Fruit fly (Drosophila melanogaster): ENCODE results near the gene CG11658.

CG11658 gene

DNA sequence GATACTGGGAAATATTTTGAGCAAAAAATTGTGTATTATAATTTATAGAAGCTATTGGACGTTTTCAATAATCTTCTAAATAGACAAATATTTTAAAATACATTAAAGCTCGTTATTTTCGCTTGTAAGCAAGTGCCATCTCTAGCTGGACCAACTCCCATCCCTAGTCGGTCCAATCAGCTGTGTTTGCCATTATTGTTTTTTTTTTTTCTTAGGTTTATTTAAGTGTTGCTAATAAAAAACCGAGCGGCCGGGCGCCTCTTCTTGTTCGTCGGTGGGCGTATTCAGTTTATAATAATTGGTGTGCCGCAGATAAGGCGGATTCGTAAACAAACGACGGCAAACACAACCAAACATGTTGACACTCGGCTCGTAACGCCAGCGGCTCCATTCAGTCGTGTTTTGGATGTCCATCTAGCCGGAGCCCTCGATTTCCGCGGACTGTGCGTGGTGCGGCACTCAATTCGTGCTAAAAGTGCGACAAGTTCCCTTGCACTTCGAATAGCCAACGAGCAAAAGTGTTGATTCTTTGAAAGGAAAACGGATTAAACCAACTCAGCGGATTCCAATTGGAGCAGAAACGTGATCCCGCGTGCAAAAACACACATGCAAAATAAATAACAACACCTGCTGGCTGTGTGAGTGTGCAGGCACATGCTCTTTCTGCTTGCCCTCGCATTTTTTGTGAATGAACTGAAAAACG lies 24.4 kb downstream of the CG11658 start, which contains the start of gene Sugb (continued):
- TF ChIP-seq sug (tag; optimal IDR thresholded peaks at IDR 0.05) = peak; percentile 86
- TF ChIP-seq lov (optimal IDR thresholded peaks at IDR 0.05) = no peak
- TF ChIP-seq lov (GFP tag; IDR thresholded peaks at IDR 0.05) = no peak
- TF ChIP-seq MESR4 (GFP tag; optimal IDR thresholded peaks at IDR 0.05) = peak; percentile 10
- TF ChIP-seq corto (GFP tag; optimal IDR thresholded peaks at IDR 0.05) = peak; percentile 57
- 0 out of 2 replicates have a peak, but pooled peaks have one; percentile 12 for TF ChIP-seq ssp (GFP tag; IDR thresholded peaks at IDR 0.05)
- no peak for TF ChIP-seq emc (GFP tag; optimal IDR thresholded peaks at IDR 0.05)
- peak; percentile 59 for TF ChIP-seq NfI (GFP tag; optimal IDR thresholded peaks at IDR 0.05)
- peak; percentile 8 for TF ChIP-seq CG12071 (GFP tag; optimal IDR thresholded peaks at IDR 0.05)
- TF ChIP-seq grn (GFP tag; optimal IDR thresholded peaks at IDR 0.05) = no peak
- peak; percentile 15 for TF ChIP-seq CG4424 (GFP tag; optimal IDR thresholded peaks at IDR 0.05)
- TF ChIP-seq oc (tag; optimal IDR thresholded peaks at IDR 0.05) = no peak
- TF ChIP-seq Doc2 (GFP tag; IDR thresholded peaks at IDR 0.05) = no peak
- peak; percentile 30; the same call in 1 of the 2 replicates for TF ChIP-seq Bgb (GFP tag; IDR thresholded peaks at IDR 0.05; ENCODE audit: partially characterized antibody)
- TF ChIP-seq CG13287 (GFP tag; IDR thresholded peaks at IDR 0.05; ENCODE audit: partially characterized antibody) = peak; percentile 87
- no peak for TF ChIP-seq Kr (GFP tag; optimal IDR thresholded peaks at IDR 0.05)
- peak; percentile 21 for TF ChIP-seq ewg (GFP tag; optimal IDR thresholded peaks at IDR 0.05)
- TF ChIP-seq CG30403 (GFP tag; optimal IDR thresholded peaks at IDR 0.05) = peak; percentile 79
- peak; percentile 72 for TF ChIP-seq CG34224 (GFP tag; IDR thresholded peaks at IDR 0.05; ENCODE audit: partially characterized antibody)
- TF ChIP-seq unc-4 (GFP tag; IDR thresholded peaks at IDR 0.05; ENCODE audit: partially characterized antibody) = peak; percentile 76
- TF ChIP-seq CG7786 (GFP tag; optimal IDR thresholded peaks at IDR 0.05) = peak; percentile 65
- TF ChIP-seq CG30020 (tag; optimal IDR thresholded peaks at IDR 0.05) = no peak
- peak in 1 of 2 experiments; percentile 58 for TF ChIP-seq Eip74EF (GFP tag; optimal IDR thresholded peaks at IDR 0.05)
- TF ChIP-seq Lpt (GFP tag; optimal IDR thresholded peaks at IDR 0.05) = no peak
- TF ChIP-seq CG14965 (GFP tag; optimal IDR thresholded peaks at IDR 0.05; ENCODE audit: borderline replicate concordance) = no peak
- peak; percentile 17; the same call in 1 of the 2 replicates for TF ChIP-seq gsb (GFP tag; IDR thresholded peaks at IDR 0.05)
- peak; percentile 79 for TF ChIP-seq mam (GFP tag; optimal IDR thresholded peaks at IDR 0.05)
- no peak for TF ChIP-seq wor (GFP tag; IDR thresholded peaks at IDR 0.05)
- peak; percentile 14 for TF ChIP-seq CG12219 (GFP tag; optimal IDR thresholded peaks at IDR 0.05)
- no peak for TF ChIP-seq peb (GFP tag; IDR thresholded peaks at IDR 0.05)
- peak; percentile 61 for TF ChIP-seq CG3847 (GFP tag; IDR thresholded peaks at IDR 0.05)
- peak; percentile 4 for TF ChIP-seq Ssrp (tag; optimal IDR thresholded peaks at IDR 0.05)
- peak; percentile 50 for TF ChIP-seq tin (GFP tag; optimal IDR thresholded peaks at IDR 0.05)
- TF ChIP-seq Taf1 (GFP tag; IDR thresholded peaks at IDR 0.05) = no peak
- peak; percentile 78 for TF ChIP-seq Vsx1 (GFP tag; optimal IDR thresholded peaks at IDR 0.05)
- TF ChIP-seq Sry-β (GFP tag; optimal IDR thresholded peaks at IDR 0.05) = no peak
- no peak for TF ChIP-seq pita (GFP tag; optimal IDR thresholded peaks at IDR 0.05)
- TF ChIP-seq gro (GFP tag; optimal IDR thresholded peaks at IDR 0.05) = peak; percentile 68
- TF ChIP-seq CG11504 (tag; optimal IDR thresholded peaks at IDR 0.05) = peak; percentile 66
- peak; percentile 66 for TF ChIP-seq caup (GFP tag; optimal IDR thresholded peaks at IDR 0.05; ENCODE audit: severe bottlenecking)
- TF ChIP-seq crp (GFP tag; optimal IDR thresholded peaks at IDR 0.05) = peak; percentile 46 to 93
- TF ChIP-seq CG8359 (GFP tag; optimal IDR thresholded peaks at IDR 0.05; ENCODE audit: borderline replicate concordance) = no peak
- TF ChIP-seq sim (GFP tag; IDR thresholded peaks at IDR 0.05) = no peak
- TF ChIP-seq trem (tag; optimal IDR thresholded peaks at IDR 0.05) = peak; percentile 39
- TF ChIP-seq Xrp1 (GFP tag; IDR thresholded peaks at IDR 0.05) = peak; percentile 78
- TF ChIP-seq fru (optimal IDR thresholded peaks at IDR 0.05) = no peak
- TF ChIP-seq Nf-YC (tag; optimal IDR thresholded peaks at IDR 0.05) = peak; percentile 64
- TF ChIP-seq HHEX (GFP tag; optimal IDR thresholded peaks at IDR 0.05) = peak; percentile 9
- no peak; the same call in 1 of the 2 replicates for TF ChIP-seq esg (GFP tag; conservative IDR thresholded peaks at IDR 0.05)

Measured in whole organism, embryonic.